Fruit fly (Drosophila melanogaster): ENCODE measurements around the gene CG4842.

CG4842 gene

dm6 chr3L:16377768-16378764 lies 9.9 kb downstream of the CG4842 start, which contains the start of gene roq (continued):
- TF ChIP-seq CG2889 (GFP tag; IDR thresholded peaks at IDR 0.05) (no peak), CG2120 (GFP tag; optimal IDR thresholded peaks at IDR 0.05) (no peak), ap (GFP tag; IDR thresholded peaks at IDR 0.05) (no peak), hb (GFP tag; IDR thresholded peaks at IDR 0.05; ENCODE audit: partially characterized antibody) (peak; percentile 49; the same call in 1 of the 3 replicates), inv (GFP tag; IDR thresholded peaks at IDR 0.05; ENCODE audit: partially characterized antibody) (no peak), CG1602 (GFP tag; optimal IDR thresholded peaks at IDR 0.05) (no peak), Max (GFP tag; optimal IDR thresholded peaks at IDR 0.05) (no peak), onecut (GFP tag; IDR thresholded peaks at IDR 0.05) (no peak), otp (GFP tag; IDR thresholded peaks at IDR 0.05) (no peak), CG4820 (GFP tag; optimal IDR thresholded peaks at IDR 0.05) (no peak), seq (GFP tag; IDR thresholded peaks at IDR 0.05) (no peak), CG30403 (GFP tag; optimal IDR thresholded peaks at IDR 0.05) (no peak), CG11093 (GFP tag; IDR thresholded peaks at IDR 0.05) (no peak), sisA (GFP tag; IDR thresholded peaks at IDR 0.05) (no peak), Nf-YB (GFP tag; optimal IDR thresholded peaks at IDR 0.05) (no peak), sna (GFP tag; IDR thresholded peaks at IDR 0.05; ENCODE audit: partially characterized antibody) (0 out of 2 replicates have a peak, but pooled peaks have one; percentile 19), CG34224 (GFP tag; IDR thresholded peaks at IDR 0.05; ENCODE audit: partially characterized antibody) (peak; percentile 58; the same call in 2 of the 3 replicates), E2f1 (GFP tag; IDR thresholded peaks at IDR 0.05) (no peak), NC2α (GFP tag; optimal IDR thresholded peaks at IDR 0.05) (no peak), wek (GFP tag; optimal IDR thresholded peaks at IDR 0.05) (no peak), croc (GFP tag; conservative IDR thresholded peaks at IDR 0.05) (no peak), wdn (GFP tag; IDR thresholded peaks at IDR 0.05) (no peak), CG8478 (optimal IDR thresholded peaks at IDR 0.05) (peak; percentile 86), Rfx (GFP tag; IDR thresholded peaks at IDR 0.05) (no peak), CG10267 (tag; optimal IDR thresholded peaks at IDR 0.05) (peak; percentile 28), crp (GFP tag; optimal IDR thresholded peaks at IDR 0.05) (peak; percentile 96 to 99), gfzf (GFP tag; optimal IDR thresholded peaks at IDR 0.05) (peak; percentile 96), Atf6 (GFP tag; IDR thresholded peaks at IDR 0.05) (peak; percentile 22; the same call in 1 of the 2 replicates), CG7963 (GFP tag; IDR thresholded peaks at IDR 0.05; ENCODE audit: partially characterized antibody) (no peak; the same call in 2 of the 3 replicates), peb (GFP tag; IDR thresholded peaks at IDR 0.05) (no peak), C15 (GFP tag; IDR thresholded peaks at IDR 0.05) (no peak), CG31224 (GFP tag; IDR thresholded peaks at IDR 0.05) (no peak), nerfin-2 (GFP tag; IDR thresholded peaks at IDR 0.05; ENCODE audit: partially characterized antibody) (peak; percentile 65; the same call in 1 of the 2 replicates), CG4707 (GFP tag; optimal IDR thresholded peaks at IDR 0.05) (no peak), Rx (GFP tag; IDR thresholded peaks at IDR 0.05) (no peak), Hey (tag; optimal IDR thresholded peaks at IDR 0.05) (no peak), vfl (GFP tag; optimal IDR thresholded peaks at IDR 0.05) (no peak), CG10209 (GFP tag; optimal IDR thresholded peaks at IDR 0.05) (no peak), fd64A (GFP tag; optimal IDR thresholded peaks at IDR 0.05) (no peak), Sox100B (GFP tag; optimal IDR thresholded peaks at IDR 0.05) (no peak), row (GFP tag; IDR thresholded peaks at IDR 0.05) (no peak; the same call in 2 of the 3 replicates), btn (GFP tag; optimal IDR thresholded peaks at IDR 0.05) (no peak), hkb (optimal IDR thresholded peaks at IDR 0.05) (no peak), hkb (GFP tag; IDR thresholded peaks at IDR 0.05) (no peak), CG2116 (GFP tag; optimal IDR thresholded peaks at IDR 0.05) (peak; percentile 87), CrebB (tag; optimal IDR thresholded peaks at IDR 0.05) (peak; percentile 14), bowl (GFP tag; IDR thresholded peaks at IDR 0.05) (no peak), ato (GFP tag; IDR thresholded peaks at IDR 0.05; ENCODE audit: partially characterized antibody) (peak; percentile 46; the same call in 1 of the 2 replicates), vnd (GFP tag; IDR thresholded peaks at IDR 0.05; ENCODE audit: partially characterized antibody) (no peak)

Measured in whole organism, embryonic.